Fruit fly (Drosophila melanogaster): ENCODE measurements around the gene schuy.

DNA sequence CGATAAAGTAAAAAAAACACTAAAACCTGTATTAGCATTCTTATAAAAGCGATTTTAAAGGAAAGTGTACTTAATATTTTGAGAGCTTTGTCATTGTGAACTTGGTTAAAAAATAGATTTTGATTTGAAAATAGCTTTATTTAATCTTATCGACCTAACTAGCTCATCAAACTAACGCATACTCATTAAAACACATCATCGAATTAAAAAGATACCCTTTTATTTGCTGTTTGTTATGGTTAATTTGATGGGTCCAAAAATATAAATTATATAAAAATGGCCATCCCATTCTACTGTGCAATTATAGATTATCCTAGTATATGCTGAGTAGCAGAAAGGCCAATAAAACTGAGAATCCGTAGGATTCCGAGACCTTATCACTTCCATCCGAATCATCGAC is 34.9 kb upstream of the schuy start, which contains the start of gene CG32219:
- no peak for TF ChIP-seq Stat92E (GFP tag; optimal IDR thresholded peaks at IDR 0.05)
- no peak for TF ChIP-seq ash1 (GFP tag; optimal IDR thresholded peaks at IDR 0.05)
- no peak for TF ChIP-seq CG8765 (GFP tag; IDR thresholded peaks at IDR 0.05)
- TF ChIP-seq sens-2 (GFP tag; IDR thresholded peaks at IDR 0.05) = no peak
- no peak for TF ChIP-seq repo (GFP tag; optimal IDR thresholded peaks at IDR 0.05)
- TF ChIP-seq Gug (GFP tag; IDR thresholded peaks at IDR 0.05) = no peak
- TF ChIP-seq CG10462 (GFP tag; optimal IDR thresholded peaks at IDR 0.05) = no peak
- TF ChIP-seq Chrac-16 (GFP tag; optimal IDR thresholded peaks at IDR 0.05) = no peak
- no peak for TF ChIP-seq CG11093 (GFP tag; IDR thresholded peaks at IDR 0.05)
- no peak for TF ChIP-seq Hr39 (optimal IDR thresholded peaks at IDR 0.05)
- no peak for TF ChIP-seq Xbp1 (GFP tag; optimal IDR thresholded peaks at IDR 0.05)

Measured in whole organism, embryonic.